Worm (Caenorhabditis elegans) whole organism, young adult: ENCODE data around the gene mrpl-18.

ENCODE experiments used
- B0035.1 ChIP-seq: sonication (generic microtip); optimal IDR thresholded peaks from 2 replicates; lab custom pipeline; 2016; ENCODE audit warnings: missing genetic modification characterization, mild to moderate bottlenecking, missing compliant biosample characterization, missing genotype, missing genetic modification reagents
- B0261.1 ChIP-seq: sonication (generic microtip); optimal IDR thresholded peaks from 2 replicates; lab custom pipeline; 2016; ENCODE audit warnings: mild to moderate bottlenecking, missing genetic modification characterization, moderate library complexity, missing compliant biosample characterization
- B0336.3 ChIP-seq: fragments of 200-800 bp; sonication (Bioruptor generic); IDR thresholded peaks from 2 replicates; pipeline ENCODE4 v1.3.6; 2022; ENCODE audit warnings: missing genetic modification characterization, missing compliant biosample characterization
- C17E4.6 ChIP-seq: fragments of 200-800 bp; sonication (Bioruptor generic); IDR thresholded peaks from 2 replicates; pipeline ENCODE4 v1.3.6; 2022; ENCODE audit warnings: missing genetic modification reagents, missing genetic modification characterization, missing compliant biosample characterization
- F22D6.2 ChIP-seq: sonication (generic microtip); optimal IDR thresholded peaks from 2 replicates; lab custom pipeline; 2016; ENCODE audit warnings: mild to moderate bottlenecking, missing genetic modification characterization, missing compliant biosample characterization
- F23B12.7 ChIP-seq: sonication (generic microtip); optimal IDR thresholded peaks from 2 replicates; lab custom pipeline; 2017; ENCODE audit warnings: missing genetic modification characterization, mild to moderate bottlenecking, missing compliant biosample characterization, antibody characterized with exemption, moderate library complexity; ENCODE audit not compliant: insufficient read depth
- F37B4.10 ChIP-seq: fragments of 200-800 bp; sonication (Bioruptor generic); IDR thresholded peaks from 2 replicates; pipeline ENCODE4 v1.3.6; 2022; ENCODE audit warnings: missing genetic modification characterization, missing compliant biosample characterization
- F52B5.7 ChIP-seq: sonication (generic microtip); optimal IDR thresholded peaks from 2 replicates; lab custom pipeline; 2016; ENCODE audit warnings: mild to moderate bottlenecking, missing genetic modification characterization, missing compliant biosample characterization
- F57C9.4 ChIP-seq: sonication (generic microtip); optimal IDR thresholded peaks from 2 replicates; lab custom pipeline; 2017; ENCODE audit warnings: mild to moderate bottlenecking, missing genetic modification characterization, missing compliant biosample characterization
- K11D2.4 ChIP-seq: fragments of 200-800 bp; sonication (Bioruptor generic); IDR thresholded peaks from 2 replicates; pipeline ENCODE4 v1.3.6; 2022; ENCODE audit warnings: missing genetic modification reagents, missing genetic modification characterization, missing compliant biosample characterization
- T07F8.4 ChIP-seq: sonication (generic microtip); optimal IDR thresholded peaks from 2 replicates; lab custom pipeline; 2016; ENCODE audit warnings: mild to moderate bottlenecking, missing genetic modification characterization, moderate library complexity, missing compliant biosample characterization
- Y53G8AR.9 ChIP-seq: fragments of 200-800 bp; sonication (Bioruptor generic); conservative IDR thresholded peaks from 2 replicates; pipeline ENCODE4 v1.3.6; 2022; ENCODE audit warnings: missing genetic modification reagents, missing genetic modification characterization, missing compliant biosample characterization
- Y79H2A.3 ChIP-seq: fragments of 200-800 bp; sonication (Bioruptor generic); conservative IDR thresholded peaks from 2 replicates; pipeline ENCODE4 v1.3.6; 2022; ENCODE audit warnings: missing genetic modification reagents, missing genetic modification characterization, missing compliant biosample characterization
- Y95B8A.8 ChIP-seq: fragments of 200-800 bp; sonication (Bioruptor generic); IDR thresholded peaks from 2 replicates; pipeline ENCODE4 v1.3.6; 2022; ENCODE audit warnings: missing genetic modification reagents, missing genetic modification characterization, missing compliant biosample characterization
- aptf-2 ChIP-seq: fragments of 200-800 bp; sonication (Bioruptor generic); conservative IDR thresholded peaks from 2 replicates; pipeline ENCODE4 v1.3.6; 2022; ENCODE audit warnings: missing genetic modification reagents, missing genetic modification characterization, missing compliant biosample characterization
- aptf-3 ChIP-seq: fragments of 200-800 bp; sonication (Bioruptor generic); IDR thresholded peaks from 2 replicates; pipeline ENCODE4 v1.3.6; 2022; ENCODE audit warnings: missing genetic modification characterization, missing compliant biosample characterization
- atf-7 ChIP-seq: sonication (generic microtip); optimal IDR thresholded peaks from 2 replicates; lab custom pipeline; 2017; ENCODE audit warnings: mild to moderate bottlenecking, missing genetic modification characterization, missing compliant biosample characterization
- attf-3 ChIP-seq: fragments of 200-800 bp; sonication (Bioruptor generic); conservative IDR thresholded peaks from 2 replicates; pipeline ENCODE4 v1.3.6; 2022; ENCODE audit warnings: missing genetic modification reagents, missing genetic modification characterization, missing compliant biosample characterization
- cebp-2 ChIP-seq: fragments of 200-800 bp; sonication (Bioruptor generic); IDR thresholded peaks from 2 replicates; pipeline ENCODE4 v1.3.6; 2022; ENCODE audit warnings: missing genetic modification characterization, missing compliant biosample characterization
- ceh-40 ChIP-seq: fragments of 200-800 bp; sonication (Bioruptor generic); IDR thresholded peaks from 2 replicates; pipeline ENCODE4 v1.3.6; 2022; ENCODE audit warnings: missing genetic modification characterization, missing compliant biosample characterization
- ceh-58 ChIP-seq: fragments of 200-800 bp; sonication (Bioruptor generic); IDR thresholded peaks from 2 replicates; pipeline ENCODE4 v1.3.6; 2022; ENCODE audit warnings: missing genetic modification characterization, missing compliant biosample characterization
- ceh-79 ChIP-seq: sonication (generic microtip); optimal IDR thresholded peaks from 2 replicates; lab custom pipeline; 2017; ENCODE audit warnings: mild to moderate bottlenecking, missing genetic modification characterization, missing compliant biosample characterization
- ceh-91 ChIP-seq: fragments of 200-800 bp; sonication (Bioruptor generic); IDR thresholded peaks from 2 replicates; pipeline ENCODE4 v1.3.6; 2022; ENCODE audit warnings: missing genetic modification reagents, missing genetic modification characterization, missing compliant biosample characterization
- die-1 ChIP-seq: sonication (generic microtip); optimal IDR thresholded peaks from 2 replicates; lab custom pipeline; 2016; ENCODE audit warnings: missing genotype, mild to moderate bottlenecking, missing genetic modification characterization, missing compliant biosample characterization
- dox-1 ChIP-seq: fragments of 200-800 bp; sonication (Bioruptor generic); IDR thresholded peaks from 2 replicates; pipeline ENCODE4 v1.3.6; 2022; ENCODE audit warnings: missing genetic modification reagents, missing genetic modification characterization, missing compliant biosample characterization
- dpff-1 ChIP-seq: sonication (generic microtip); optimal IDR thresholded peaks from 2 replicates; lab custom pipeline; 2017; ENCODE audit warnings: mild to moderate bottlenecking, missing genetic modification characterization, missing compliant biosample characterization
- efl-1 ChIP-seq: fragments of 150-350 bp; optimal IDR thresholded peaks from 2 replicates; lab custom pipeline; 2014; ENCODE audit warnings: missing biosample characterization, missing genetic modification reagents, missing genetic modification characterization
- egl-44 ChIP-seq: fragments of 200-800 bp; sonication (Bioruptor generic); IDR thresholded peaks from 2 replicates; pipeline ENCODE4 v1.3.6; 2022; ENCODE audit warnings: missing genetic modification reagents, missing genetic modification characterization, missing compliant biosample characterization
- gei-17 ChIP-seq: fragments of 200-800 bp; sonication (Bioruptor generic); optimal IDR thresholded peaks from 2 replicates; lab custom pipeline; 2018; ENCODE audit warnings: mild to moderate bottlenecking, missing genetic modification characterization, missing compliant biosample characterization
- him-1 ChIP-seq: sonication (generic microtip); optimal IDR thresholded peaks from 2 replicates; lab custom pipeline; 2016; ENCODE audit warnings: missing genotype, missing genetic modification reagents, missing genetic modification characterization, missing compliant biosample characterization
- hlh-26 ChIP-seq: fragments of 200-800 bp; sonication (Bioruptor generic); conservative IDR thresholded peaks from 2 replicates; pipeline ENCODE4 v1.3.6; 2022; ENCODE audit warnings: missing genetic modification reagents, missing genetic modification characterization, missing compliant biosample characterization
- let-607 ChIP-seq, 2 experiments: fragments of 200-800 bp in 1 of 2; sonication (Bioruptor generic) in 1 of 2; sonication (generic microtip) in 1 of 2; optimal IDR thresholded peaks; 2 replicates each; lab custom pipeline; 2016 to 2018; ENCODE audit warnings: mild to moderate bottlenecking in 2 of 2, missing compliant biosample characterization in 2 of 2, missing genetic modification characterization in 2 of 2, moderate library complexity in 2 of 2, missing genotype in 1 of 2
- lin-35 ChIP-seq, 3 experiments: fragments of 150-350 bp in 2 of 3; sonication (generic microtip) in 1 of 3; optimal IDR thresholded peaks; 2 replicates each; lab custom pipeline; 2014 to 2018; ENCODE audit warnings: missing biosample characterization in 3 of 3, missing genetic modification characterization in 3 of 3, missing genetic modification reagents in 3 of 3
- lin-40 ChIP-seq: sonication (generic microtip); optimal IDR thresholded peaks from 2 replicates; lab custom pipeline; 2016; ENCODE audit warnings: missing genetic modification characterization, mild to moderate bottlenecking, missing compliant biosample characterization, missing genotype, missing genetic modification reagents
- lsl-1 ChIP-seq: fragments of 200-800 bp; sonication (Bioruptor generic); optimal IDR thresholded peaks from 2 replicates; lab custom pipeline; 2018; ENCODE audit warnings: mild to moderate bottlenecking, missing genetic modification characterization, moderate library complexity, missing compliant biosample characterization
- lsy-27 ChIP-seq: sonication (generic microtip); optimal IDR thresholded peaks from 2 replicates; lab custom pipeline; 2017; ENCODE audit warnings: missing genetic modification characterization, mild to moderate bottlenecking, missing compliant biosample characterization, antibody characterized with exemption, missing genotype, borderline replicate concordance; ENCODE audit not compliant: insufficient read depth
- madf-6 ChIP-seq: fragments of 200-800 bp; sonication (Bioruptor generic); IDR thresholded peaks from 2 replicates; pipeline ENCODE4 v1.3.6; 2022; ENCODE audit warnings: missing genetic modification reagents, missing genetic modification characterization, missing compliant biosample characterization
- mxl-1 ChIP-seq: sonication (generic microtip); optimal IDR thresholded peaks from 2 replicates; lab custom pipeline; 2016; ENCODE audit warnings: missing genetic modification characterization, missing compliant biosample characterization
- nfya-1 ChIP-seq: sonication (generic microtip); optimal IDR thresholded peaks from 2 replicates; lab custom pipeline; 2017; ENCODE audit warnings: antibody characterized with exemption, missing compliant biosample characterization, missing genetic modification characterization, borderline replicate concordance; ENCODE audit not compliant: insufficient read depth
- nhr-27 ChIP-seq: fragments of 200-800 bp; sonication (Bioruptor generic); optimal IDR thresholded peaks from 2 replicates; lab custom pipeline; 2018; ENCODE audit warnings: mild to moderate bottlenecking, missing genetic modification characterization, moderate library complexity, missing compliant biosample characterization
- rpc-1 ChIP-seq, 2 experiments: fragments of 150-350 bp in 1 of 2; sonication (generic microtip) in 1 of 2; optimal IDR thresholded peaks; 2 replicates each; lab custom pipeline; 2014 to 2018; ENCODE audit warnings: missing biosample characterization in 1 of 2, missing genetic modification characterization in 1 of 2, missing genetic modification reagents in 1 of 2, missing genotype in 1 of 2
- snpc-1.1 ChIP-seq: sonication (generic microtip); optimal IDR thresholded peaks from 2 replicates; lab custom pipeline; 2017; ENCODE audit warnings: missing genetic modification characterization, mild to moderate bottlenecking, missing compliant biosample characterization, antibody characterized with exemption, moderate library complexity, missing genotype, missing genetic modification reagents; ENCODE audit not compliant: insufficient read depth
- snpc-1.3 ChIP-seq: sonication (generic microtip); optimal IDR thresholded peaks from 2 replicates; lab custom pipeline; 2017; ENCODE audit warnings: missing genetic modification characterization, mild to moderate bottlenecking, missing compliant biosample characterization, antibody characterized with exemption, moderate library complexity, missing genotype, missing genetic modification reagents; ENCODE audit not compliant: insufficient read depth
- snpc-4 ChIP-seq, 5 experiments: fragments of 150-350 bp in 1 of 5; sonication (generic microtip) in 4 of 5; optimal IDR thresholded peaks; 2 replicates each; lab custom pipeline; 2014 to 2018; ENCODE audit warnings: missing genetic modification characterization in 5 of 5, missing biosample characterization in 3 of 5, antibody characterized with exemption in 2 of 5, mild to moderate bottlenecking in 2 of 5, missing compliant biosample characterization in 2 of 5, missing genotype in 2 of 5, moderate library complexity in 2 of 5, missing genetic modification reagents in 1 of 5
- sptf-2 ChIP-seq: fragments of 200-800 bp; sonication (Bioruptor generic); optimal IDR thresholded peaks from 2 replicates; lab custom pipeline; 2018; ENCODE audit warnings: mild to moderate bottlenecking, missing genetic modification characterization, missing compliant biosample characterization
- unc-130 ChIP-seq: sonication (generic microtip); optimal IDR thresholded peaks from 2 replicates; lab custom pipeline; 2016; ENCODE audit warnings: missing genetic modification reagents, missing genetic modification characterization, missing compliant biosample characterization
- ztf-26 ChIP-seq: sonication (generic microtip); optimal IDR thresholded peaks from 2 replicates; lab custom pipeline; 2017; ENCODE audit warnings: missing genetic modification characterization, missing compliant biosample characterization

mrpl-18 gene

DNA sequence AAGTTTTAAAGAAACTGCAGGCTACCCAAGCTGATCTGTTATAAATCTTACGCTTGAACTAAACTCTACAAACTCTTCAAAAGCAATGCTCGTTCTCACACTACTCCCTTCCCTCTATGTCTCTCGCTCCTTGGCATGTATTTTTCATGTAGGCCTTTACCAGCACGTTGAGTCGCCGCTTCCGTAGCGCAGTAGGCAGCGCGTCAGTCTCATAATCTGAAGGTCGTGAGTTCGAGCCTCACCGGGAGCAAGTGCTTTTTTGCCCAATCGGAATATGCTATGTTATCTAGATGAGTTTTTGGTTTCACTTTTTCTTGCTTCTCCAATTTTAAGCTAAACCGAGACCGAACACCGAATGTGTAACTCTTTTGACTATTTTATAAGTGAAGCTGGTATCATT lies 38.3 kb upstream of the mrpl-18 start (continued):
- TF ChIP-seq dpff-1 (tag; lab: Kevin White, UChicago) (no peak), B0035.1 (no peak), lsy-27 (tag; lab: Kevin White, UChicago) (no peak), F57C9.4 (tag; lab: Kevin White, UChicago) (no peak), F52B5.7 (peak; percentile 2), Y79H2A.3 (GFP tag; lab: Robert Waterston, UW) (no peak), aptf-2 (GFP tag; lab: Robert Waterston, UW) (0 out of 2 replicates have a peak, but pooled peaks have one; percentile 33), F22D6.2 (tag; lab: Kevin White, UChicago) (no peak), aptf-3 (no peak), unc-130 (no peak), lsl-1 (GFP tag; lab: Kevin White, UChicago) (peak; percentile 7), nfya-1 (tag; lab: Kevin White, UChicago) (no peak), B0336.3 (GFP tag; lab: Robert Waterston, UW) (no peak), atf-7 (tag; lab: Kevin White, UChicago) (no peak), snpc-4 (GFP tag; optimal IDR thresholded peaks at IDR 0.05; lab: Kevin White, UChicago) (no peak), snpc-4 (tag; optimal IDR thresholded peaks at IDR 0.05; lab: Kevin White, UChicago) (peak in 2 of 4 experiments; percentile 38 to 57), ceh-58 (GFP tag; lab: Robert Waterston, UW) (no peak), C17E4.6 (GFP tag; lab: Robert Waterston, UW) (no peak), rpc-1 (optimal IDR thresholded peaks at IDR 0.05; lab: Kevin White, UChicago) (peak; percentile 71), rpc-1 (tag; optimal IDR thresholded peaks at IDR 0.05; lab: Kevin White, UChicago) (peak; percentile 82), gei-17 (GFP tag; lab: Kevin White, UChicago) (no peak), Y53G8AR.9 (GFP tag; lab: Robert Waterston, UW) (no peak; the same call in 1 of the 2 replicates), egl-44 (GFP tag; lab: Robert Waterston, UW) (no peak), F37B4.10 (no peak), ceh-79 (tag; lab: Kevin White, UChicago) (no peak), lin-40 (tag; lab: Kevin White, UChicago) (peak; percentile 34), nhr-27 (tag; lab: Kevin White, UChicago) (no peak), let-607 (tag; optimal IDR thresholded peaks at IDR 0.05; lab: Kevin White, UChicago) (no peak), ceh-40 (GFP tag; lab: Robert Waterston, UW) (no peak), cebp-2 (no peak), B0261.1 (peak; percentile 81), snpc-1.3 (tag; lab: Kevin White, UChicago) (no peak), K11D2.4 (GFP tag; lab: Robert Waterston, UW) (no peak), ceh-91 (GFP tag; lab: Robert Waterston, UW) (no peak), sptf-2 (GFP tag; lab: Kevin White, UChicago) (no peak), madf-6 (GFP tag; lab: Robert Waterston, UW) (peak; percentile 33; the same call in 1 of the 2 replicates), him-1 (peak; percentile 69), attf-3 (0 out of 2 replicates have a peak, but pooled peaks have one; percentile 22), mxl-1 (tag; lab: Kevin White, UChicago) (peak; percentile 27), snpc-1.1 (tag; lab: Kevin White, UChicago) (no peak), die-1 (tag; lab: Kevin White, UChicago) (peak; percentile 69), F23B12.7 (peak; percentile 43), ztf-26 (no peak), T07F8.4 (tag; lab: Kevin White, UChicago) (peak; percentile 15), dox-1 (GFP tag; lab: Robert Waterston, UW) (peak; percentile 50), hlh-26 (no peak), lin-35 (GFP tag; optimal IDR thresholded peaks at IDR 0.05; lab: Kevin White, UChicago) (no peak), Y95B8A.8 (GFP tag; lab: Robert Waterston, UW) (no peak), efl-1 (no peak)
